Worm (Caenorhabditis elegans): ENCODE measurements around the gene col-118.

- TF ChIP-seq med-1 (GFP tag; optimal IDR thresholded peaks at IDR 0.05; ENCODE audit: insufficient read depth) (no peak), flt-1 (GFP tag; IDR thresholded peaks at IDR 0.05) (no peak), ref-1 (GFP tag; conservative IDR thresholded peaks at IDR 0.05) (no peak), klf-2 (GFP tag; conservative IDR thresholded peaks at IDR 0.05) (no peak)
Observed at ce11 chrIV:8879810-8880209, 31.8 kb downstream of the col-118 start, which contains the start of gene npax-4.
